Fruit fly (Drosophila melanogaster): ENCODE data around the gene CG46281.

The CG46281 gene

DNA sequence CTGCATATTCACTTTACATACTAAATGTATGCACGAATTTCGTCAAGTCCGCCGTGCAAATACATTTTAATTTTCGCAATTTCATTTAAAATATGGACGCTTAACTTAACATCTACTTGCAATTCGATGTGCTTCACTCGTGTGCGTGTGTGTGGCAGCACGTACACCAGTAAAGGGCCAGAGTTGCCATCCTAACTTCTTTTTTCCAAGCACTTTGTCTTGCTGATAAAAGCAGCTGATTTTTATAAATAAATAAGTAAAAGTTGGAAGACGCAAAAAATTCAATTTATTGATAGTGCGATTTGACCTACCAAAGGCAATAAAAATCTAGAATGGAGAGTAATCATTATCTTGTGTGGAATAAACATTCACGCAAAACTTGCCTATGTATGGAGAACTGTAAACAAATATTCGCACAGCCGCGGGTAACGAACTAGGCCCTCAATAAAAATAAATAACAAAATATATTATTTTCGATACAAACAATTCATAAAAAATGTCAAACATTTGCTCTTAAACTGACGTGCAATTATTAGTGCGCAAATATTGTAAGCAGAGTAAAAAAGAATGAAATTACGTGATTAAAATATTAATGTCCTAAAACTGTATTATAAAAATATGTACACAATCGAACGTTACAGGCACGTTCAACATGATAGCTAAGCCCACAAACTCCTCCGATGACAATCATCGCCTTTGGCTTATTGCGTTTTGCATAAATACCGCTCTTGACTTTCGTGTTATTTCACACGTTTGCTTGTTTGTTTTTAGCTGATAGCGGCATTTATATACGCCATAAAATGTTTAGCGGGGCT is 47.7 kb downstream of the CG46281 start (continued):
- no peak for TF ChIP-seq CG16813 (GFP tag; IDR thresholded peaks at IDR 0.05; ENCODE audit: partially characterized antibody)
- peak; percentile 76 for TF ChIP-seq CG2889 (GFP tag; IDR thresholded peaks at IDR 0.05)
- no peak for TF ChIP-seq mld (GFP tag; IDR thresholded peaks at IDR 0.05; ENCODE audit: partially characterized antibody)
- TF ChIP-seq CG4404 (GFP tag; IDR thresholded peaks at IDR 0.05), result no peak
- peak in 2 of 3 experiments; percentile 56 to 63 for TF ChIP-seq lola (GFP tag; optimal IDR thresholded peaks at IDR 0.05)
- TF ChIP-seq Sox100B (GFP tag; optimal IDR thresholded peaks at IDR 0.05), result peak; percentile 60
- TF ChIP-seq pfk (GFP tag; optimal IDR thresholded peaks at IDR 0.05), result no peak
- no peak for TF ChIP-seq br (optimal IDR thresholded peaks at IDR 0.05)
- peak; percentile 19 for TF ChIP-seq wek (GFP tag; optimal IDR thresholded peaks at IDR 0.05)
- no peak for TF ChIP-seq Bteb2 (GFP tag; optimal IDR thresholded peaks at IDR 0.05)
- TF ChIP-seq Hsf (GFP tag; optimal IDR thresholded peaks at IDR 0.05), result peak; percentile 58
- peak; percentile 59 for TF ChIP-seq Ada2b (GFP tag; IDR thresholded peaks at IDR 0.05)
- TF ChIP-seq tna (GFP tag; IDR thresholded peaks at IDR 0.05; ENCODE audit: partially characterized antibody), result no peak
- no peak for TF ChIP-seq trh (GFP tag; optimal IDR thresholded peaks at IDR 0.05)
- TF ChIP-seq NC2α (GFP tag; optimal IDR thresholded peaks at IDR 0.05), result no peak
- no peak for TF ChIP-seq vfl (GFP tag; optimal IDR thresholded peaks at IDR 0.05)
- peak; percentile 44 for TF ChIP-seq CG12155 (GFP tag; optimal IDR thresholded peaks at IDR 0.05)
- 0 out of 3 replicates have a peak, but pooled peaks have one; percentile 25 for TF ChIP-seq CG34422 (GFP tag; IDR thresholded peaks at IDR 0.05)
- no peak for TF ChIP-seq CG5245 (GFP tag; optimal IDR thresholded peaks at IDR 0.05)
- TF ChIP-seq CG9215 (GFP tag; IDR thresholded peaks at IDR 0.05), result peak; percentile 68
- peak; percentile 70 for TF ChIP-seq CG9817 (tag; optimal IDR thresholded peaks at IDR 0.05)
- TF ChIP-seq tup (GFP tag; optimal IDR thresholded peaks at IDR 0.05), result peak; percentile 27
- TF ChIP-seq CG12071 (GFP tag; optimal IDR thresholded peaks at IDR 0.05), result peak; percentile 36
- TF ChIP-seq knrl (GFP tag; IDR thresholded peaks at IDR 0.05; ENCODE audit: partially characterized antibody), result no peak
- TF ChIP-seq CG32532 (GFP tag; IDR thresholded peaks at IDR 0.05), result peak; percentile 79
- no peak; the same call in 1 of the 2 replicates for TF ChIP-seq Bgb (GFP tag; IDR thresholded peaks at IDR 0.05; ENCODE audit: partially characterized antibody)
- peak; percentile 67 for TF ChIP-seq CG6854 (GFP tag; optimal IDR thresholded peaks at IDR 0.05)
- TF ChIP-seq eve (GFP tag; optimal IDR thresholded peaks at IDR 0.05), result no peak
- TF ChIP-seq CG15514 (GFP tag; optimal IDR thresholded peaks at IDR 0.05), result peak; percentile 59
- no peak for TF ChIP-seq C15 (GFP tag; IDR thresholded peaks at IDR 0.05)
- peak in 1 of 2 experiments; percentile 48 for TF ChIP-seq crp (GFP tag; optimal IDR thresholded peaks at IDR 0.05)
- TF ChIP-seq CG8478 (optimal IDR thresholded peaks at IDR 0.05), result peak; percentile 90
- 0 out of 2 replicates have a peak, but pooled peaks have one; percentile 26 for TF ChIP-seq CG17612 (GFP tag; IDR thresholded peaks at IDR 0.05)
- no peak for TF ChIP-seq CG6175 (GFP tag; IDR thresholded peaks at IDR 0.05)
- TF ChIP-seq maf-S (GFP tag; optimal IDR thresholded peaks at IDR 0.05), result no peak
- TF ChIP-seq CG12659 (GFP tag; optimal IDR thresholded peaks at IDR 0.05), result peak; percentile 84
- peak; percentile 61 for TF ChIP-seq CG17829 (tag; optimal IDR thresholded peaks at IDR 0.05)
- TF ChIP-seq Dek (tag; optimal IDR thresholded peaks at IDR 0.05), result peak; percentile 82
- TF ChIP-seq sc (optimal IDR thresholded peaks at IDR 0.05), result no peak
- TF ChIP-seq sc (GFP tag; optimal IDR thresholded peaks at IDR 0.05), result peak; percentile 12
- no peak for TF ChIP-seq hkb (optimal IDR thresholded peaks at IDR 0.05)
- TF ChIP-seq hkb (GFP tag; IDR thresholded peaks at IDR 0.05), result peak; percentile 82; the same call in 1 of the 2 replicates
- peak; percentile 91 for TF ChIP-seq CG3281 (GFP tag; optimal IDR thresholded peaks at IDR 0.05)
- peak; percentile 52 for TF ChIP-seq CG11723 (GFP tag; optimal IDR thresholded peaks at IDR 0.05)
- peak; percentile 13 for TF ChIP-seq CG4707 (GFP tag; optimal IDR thresholded peaks at IDR 0.05)
- TF ChIP-seq hb (GFP tag; IDR thresholded peaks at IDR 0.05; ENCODE audit: partially characterized antibody), result no peak
- TF ChIP-seq CG14710 (tag; optimal IDR thresholded peaks at IDR 0.05), result peak; percentile 38
- no peak for TF ChIP-seq sim (GFP tag; IDR thresholded peaks at IDR 0.05)
- no peak for TF ChIP-seq HmgD (GFP tag; optimal IDR thresholded peaks at IDR 0.05)

Data from whole organism, embryonic.